Fruit fly (Drosophila melanogaster) whole organism, wandering third instar larva: Measurements from ENCODE around the gene Cyp9f3.
A peak's percentile ranks its signal among the peaks of the same experiment; 100 is the strongest.

Source experiments
- CG32264 ChIP-seq: fragments of 200-800 bp; sonication (Bioruptor generic); optimal IDR thresholded peaks from 2 replicates; lab custom pipeline; 2016; ENCODE audit warnings: missing biosample characterization, missing genetic modification characterization
- CG9705 ChIP-seq: fragments of 200-800 bp; sonication (Bioruptor generic); optimal IDR thresholded peaks from 2 replicates; lab custom pipeline; 2018; ENCODE audit warnings: missing biosample characterization, mild to moderate bottlenecking, missing genetic modification characterization
- CrebA ChIP-seq: fragments of 200-800 bp; sonication (Bioruptor generic); optimal IDR thresholded peaks from 2 replicates; lab custom pipeline; 2016; ENCODE audit warnings: missing biosample characterization, mild to moderate bottlenecking, missing genetic modification characterization, borderline replicate concordance
- Dfd ChIP-seq: fragments of >200 bp; optimal IDR thresholded peaks from 2 replicates; lab custom pipeline; 2017; ENCODE audit warnings: missing biosample characterization, missing genetic modification characterization
- Dif ChIP-seq: fragments of 200-275, 200-300 bp; sonication (Bioruptor generic); optimal IDR thresholded peaks from 2 replicates; lab custom pipeline; 2018; ENCODE audit warnings: missing biosample characterization, missing genetic modification characterization; ENCODE audit not compliant: partially characterized antibody
- GATAd ChIP-seq: sonication (Bioruptor generic); optimal IDR thresholded peaks from 2 replicates; lab custom pipeline; 2016; ENCODE audit warnings: missing biosample characterization, missing genetic modification characterization
- HLH106 ChIP-seq: fragments of 200-800 bp; optimal IDR thresholded peaks from 3 replicates; lab custom pipeline; 2019; ENCODE audit warnings: missing biosample characterization, mild to moderate bottlenecking, missing genetic modification characterization, moderate library complexity
- Hr78 ChIP-seq: fragments of >200 bp; optimal IDR thresholded peaks from 2 replicates; lab custom pipeline; 2017; ENCODE audit warnings: missing biosample characterization, missing genetic modification characterization
- Hr83 ChIP-seq: fragments of 200-300 bp; sonication (Bioruptor generic); optimal IDR thresholded peaks from 2 replicates; lab custom pipeline; 2016; ENCODE audit warnings: missing biosample characterization, mild to moderate bottlenecking, missing genetic modification characterization, moderate library complexity; ENCODE audit not compliant: poor library complexity, severe bottlenecking
- Jra ChIP-seq: sonication (Bioruptor generic); optimal IDR thresholded peaks from 2 replicates; lab custom pipeline; 2016; ENCODE audit warnings: missing biosample characterization, missing genetic modification characterization
- Mio ChIP-seq: sonication (Bioruptor generic); optimal IDR thresholded peaks from 2 replicates; lab custom pipeline; 2016; ENCODE audit warnings: missing biosample characterization, missing genetic modification characterization
- Myc ChIP-seq: fragments of >200 bp; optimal IDR thresholded peaks from 2 replicates; lab custom pipeline; 2017
- N ChIP-seq: fragments of >200 bp; optimal IDR thresholded peaks from 2 replicates; lab custom pipeline; 2018; ENCODE audit warnings: missing biosample characterization, missing external identifiers, missing genetic modification characterization
- OdsH ChIP-seq: fragments of 200-800 bp; sonication (Bioruptor generic); optimal IDR thresholded peaks from 2 replicates; lab custom pipeline; 2016; ENCODE audit warnings: missing biosample characterization, mild to moderate bottlenecking, missing genetic modification characterization
- Rel ChIP-seq, 2 experiments: fragments of 200-800 bp; sonication (Bioruptor generic) in 1 of 2; optimal IDR thresholded peaks; 2 replicates in 1 of 2; 3 replicates in 1 of 2; lab custom pipeline; 2016 to 2019; ENCODE audit warnings: mild to moderate bottlenecking in 2 of 2, missing biosample characterization in 2 of 2, missing genetic modification characterization in 2 of 2, moderate library complexity in 1 of 2
- Vsx2 ChIP-seq: fragments of 200-300, 225-300 bp; sonication (Bioruptor generic); optimal IDR thresholded peaks from 2 replicates; lab custom pipeline; 2018; ENCODE audit warnings: missing biosample characterization, missing genetic modification characterization; ENCODE audit not compliant: partially characterized antibody
- br ChIP-seq: fragments of 200-800 bp; sonication (Bioruptor generic); optimal IDR thresholded peaks from 2 replicates; lab custom pipeline; 2016; ENCODE audit warnings: missing biosample characterization, missing genetic modification characterization
- brk ChIP-seq: fragments of 200-800 bp; sonication (Bioruptor generic); optimal IDR thresholded peaks from 2 replicates; lab custom pipeline; 2016; ENCODE audit warnings: missing biosample characterization, mild to moderate bottlenecking, missing genetic modification characterization
- dl ChIP-seq, 2 experiments: fragments of 175-275, 200-275 bp in 1 of 2; fragments of 200-275 bp in 1 of 2; sonication (Bioruptor generic); optimal IDR thresholded peaks; lab custom pipeline; 2018; ENCODE audit warnings: mild to moderate bottlenecking in 2 of 2, missing biosample characterization in 2 of 2, missing genetic modification characterization in 2 of 2, moderate library complexity in 2 of 2; ENCODE audit not compliant: partially characterized antibody in 2 of 2, insufficient read depth in 1 of 2
- dmrt93B ChIP-seq: fragments of 200-800 bp; sonication (Bioruptor generic); optimal IDR thresholded peaks from 2 replicates; lab custom pipeline; 2018; ENCODE audit warnings: missing biosample characterization, mild to moderate bottlenecking, missing genetic modification characterization
- dsf ChIP-seq: sonication (Bioruptor generic); optimal IDR thresholded peaks from 2 replicates; lab custom pipeline; 2016; ENCODE audit warnings: missing biosample characterization, missing genetic modification characterization, borderline replicate concordance
- ey ChIP-seq: fragments of 200-800 bp; sonication (Bioruptor generic); optimal IDR thresholded peaks from 2 replicates; lab custom pipeline; 2016; ENCODE audit warnings: missing biosample characterization, missing genetic modification characterization
- fru ChIP-seq: fragments of 200-800 bp; sonication (Bioruptor generic); optimal IDR thresholded peaks from 3 replicates; lab custom pipeline; 2016; ENCODE audit warnings: missing biosample characterization, mild to moderate bottlenecking, missing genetic modification characterization
- h ChIP-seq: fragments of 200-800 bp; sonication (Bioruptor generic); optimal IDR thresholded peaks from 3 replicates; lab custom pipeline; 2016; ENCODE audit warnings: missing biosample characterization, mild to moderate bottlenecking, missing genetic modification characterization
- jim ChIP-seq: fragments of 175-275, 200-325 bp; sonication (Bioruptor generic); optimal IDR thresholded peaks from 2 replicates; lab custom pipeline; 2016; ENCODE audit warnings: missing biosample characterization, mild to moderate bottlenecking, missing genetic modification characterization
- lola ChIP-seq: fragments of >200 bp; optimal IDR thresholded peaks from 2 replicates; lab custom pipeline; 2017; ENCODE audit warnings: missing biosample characterization, missing genetic modification characterization
- pan ChIP-seq: fragments of >200 bp; optimal IDR thresholded peaks from 2 replicates; lab custom pipeline; 2017
- psq ChIP-seq: fragments of 200-800 bp; sonication (Bioruptor generic); optimal IDR thresholded peaks from 3 replicates; lab custom pipeline; 2017; ENCODE audit warnings: missing biosample characterization, mild to moderate bottlenecking, missing genetic modification characterization, moderate library complexity
- rgr ChIP-seq: fragments of 200-800 bp; sonication (Bioruptor generic); optimal IDR thresholded peaks from 3 replicates; lab custom pipeline; 2016; ENCODE audit warnings: missing biosample characterization, mild to moderate bottlenecking, missing genetic modification characterization
- sage ChIP-seq: fragments of 200-800 bp; sonication (Bioruptor generic); optimal IDR thresholded peaks from 2 replicates; lab custom pipeline; 2016; ENCODE audit warnings: missing biosample characterization, mild to moderate bottlenecking, missing genetic modification characterization
- sv ChIP-seq: fragments of 200-800 bp; sonication (Bioruptor generic); optimal IDR thresholded peaks from 3 replicates; lab custom pipeline; 2016; ENCODE audit warnings: missing biosample characterization, missing genetic modification characterization
- tai ChIP-seq: sonication (Bioruptor generic); optimal IDR thresholded peaks from 2 replicates; lab custom pipeline; 2016; ENCODE audit warnings: missing biosample characterization, missing genetic modification characterization
- usp ChIP-seq: fragments of >200 bp; optimal IDR thresholded peaks from 2 replicates; lab custom pipeline; 2017; ENCODE audit warnings: missing biosample characterization, missing genetic modification characterization
- woc ChIP-seq: sonication (Bioruptor generic); optimal IDR thresholded peaks from 2 replicates; lab custom pipeline; 2016; ENCODE audit warnings: missing biosample characterization, mild to moderate bottlenecking, missing genetic modification characterization

Cyp9f3 gene

dm6 chr3R:12372800-12373199 lies 25.9 kb downstream of the Cyp9f3 start, which contains the start of gene GstD3:
Gene GstD3, plus strand, starts transcription at chr3R:12373068.
- TF ChIP-seq dl (GFP tag; optimal IDR thresholded peaks at IDR 0.05; lab: Kevin White, UChicago; ENCODE audit: insufficient read depth in 1 of 2, partially characterized antibody in 2 of 2): no peak

- TF ChIP-seq Jra (GFP tag; lab: Kevin White, UChicago): no peak
- no peak for TF ChIP-seq Dif (GFP tag; lab: Kevin White, UChicago)
- TF ChIP-seq N (GFP tag; lab: Kevin White, UChicago): no peak
- TF ChIP-seq OdsH (GFP tag; lab: Kevin White, UChicago): no peak
- TF ChIP-seq usp (GFP tag; lab: Kevin White, UChicago): no peak
- TF ChIP-seq CrebA (GFP tag; lab: Kevin White, UChicago): no peak
- no peak for TF ChIP-seq Myc (lab: Kevin White, UChicago)
- no peak for TF ChIP-seq rgr (GFP tag; lab: Kevin White, UChicago)
- no peak for TF ChIP-seq Hr78 (GFP tag; lab: Kevin White, UChicago)
- TF ChIP-seq woc (GFP tag; lab: Kevin White, UChicago): no peak
- TF ChIP-seq fru (GFP tag; lab: Kevin White, UChicago): no peak
- TF ChIP-seq lola (GFP tag; lab: Kevin White, UChicago): no peak
Observed at dm6 chr3R:12371671-12372070, 27.1 kb downstream of the Cyp9f3 start, which contains the start of gene GstD2. Gene GstD2, plus strand, starts transcription at chr3R:12371971.

dm6 chr3R:12370643-12370995 lies 28.1 kb downstream of the Cyp9f3 start:
- TF ChIP-seq GATAd (no peak), Mio (GFP tag; lab: Kevin White, UChicago) (no peak), Vsx2 (GFP tag; lab: Kevin White, UChicago) (peak; percentile 49), rgr (GFP tag; lab: Kevin White, UChicago) (no peak), dl (GFP tag; optimal IDR thresholded peaks at IDR 0.05; lab: Kevin White, UChicago; ENCODE audit: insufficient read depth in 1 of 2, partially characterized antibody in 2 of 2) (peak in 1 of 2 experiments; percentile 49), Dif (GFP tag; lab: Kevin White, UChicago) (peak; percentile 63), woc (GFP tag; lab: Kevin White, UChicago) (peak; percentile 44), Rel (GFP tag; optimal IDR thresholded peaks at IDR 0.05; lab: Kevin White, UChicago) (peak; percentile 20), Rel (tag; optimal IDR thresholded peaks at IDR 0.05; lab: Kevin White, UChicago) (no peak), pan (lab: Kevin White, UChicago) (no peak), CrebA (GFP tag; lab: Kevin White, UChicago) (peak; percentile 55)

- TF ChIP-seq Hr78 (GFP tag; lab: Kevin White, UChicago): no peak
- TF ChIP-seq OdsH (GFP tag; lab: Kevin White, UChicago): no peak
- no peak for TF ChIP-seq ey
- TF ChIP-seq Rel (GFP tag; optimal IDR thresholded peaks at IDR 0.05; lab: Kevin White, UChicago): no peak
- no peak for TF ChIP-seq Rel (tag; optimal IDR thresholded peaks at IDR 0.05; lab: Kevin White, UChicago)
- TF ChIP-seq sv (GFP tag; lab: Kevin White, UChicago): no peak
- no peak for TF ChIP-seq Hr83 (GFP tag; lab: Kevin White, UChicago)
- TF ChIP-seq pan (lab: Kevin White, UChicago): no peak
- no peak for TF ChIP-seq HLH106 (tag; lab: Kevin White, UChicago)
- peak; percentile 25 for TF ChIP-seq CG32264 (GFP tag; lab: Kevin White, UChicago)
- TF ChIP-seq dl (GFP tag; optimal IDR thresholded peaks at IDR 0.05; lab: Kevin White, UChicago; ENCODE audit: insufficient read depth in 1 of 2, partially characterized antibody in 2 of 2): no peak
- peak; percentile 39 for TF ChIP-seq CG9705 (GFP tag; lab: Kevin White, UChicago)
- TF ChIP-seq fru (GFP tag; lab: Kevin White, UChicago): peak; percentile 6
- peak; percentile 27 for TF ChIP-seq woc (GFP tag; lab: Kevin White, UChicago)
- peak; percentile 1 for TF ChIP-seq CrebA (GFP tag; lab: Kevin White, UChicago)
- no peak for TF ChIP-seq h (GFP tag; lab: Kevin White, UChicago)
- TF ChIP-seq lola (GFP tag; lab: Kevin White, UChicago): no peak
- TF ChIP-seq GATAd: no peak
Observed at dm6 chr3R:12369793-12370642, 28.7 kb downstream of the Cyp9f3 start.

dm6 chr3R:12369135-12369792 lies 29.5 kb downstream of the Cyp9f3 start, which contains the start of gene GstD1:
Gene GstD1, minus strand, starts transcription at chr3R:12369268.
- TF ChIP-seq psq (GFP tag; lab: Kevin White, UChicago) (peak; percentile 51), tai (GFP tag; lab: Kevin White, UChicago) (no peak), usp (GFP tag; lab: Kevin White, UChicago) (no peak), jim (GFP tag; lab: Kevin White, UChicago) (peak; percentile 83), lola (GFP tag; lab: Kevin White, UChicago) (no peak), sage (GFP tag; lab: Kevin White, UChicago) (no peak), sv (GFP tag; lab: Kevin White, UChicago) (peak; percentile 34), dl (GFP tag; optimal IDR thresholded peaks at IDR 0.05; lab: Kevin White, UChicago; ENCODE audit: insufficient read depth in 1 of 2, partially characterized antibody in 2 of 2) (peak; percentile 3 to 20), N (GFP tag; lab: Kevin White, UChicago) (no peak), Vsx2 (GFP tag; lab: Kevin White, UChicago) (peak; percentile 47), dsf (GFP tag; lab: Kevin White, UChicago) (no peak), Dfd (no peak), dmrt93B (GFP tag; lab: Kevin White, UChicago) (peak; percentile 68), brk (GFP tag; lab: Kevin White, UChicago) (no peak), br (GFP tag; lab: Kevin White, UChicago) (peak; percentile 66), fru (GFP tag; lab: Kevin White, UChicago) (peak; percentile 81), CG32264 (GFP tag; lab: Kevin White, UChicago) (no peak), CrebA (GFP tag; lab: Kevin White, UChicago) (no peak)
